Worm (Caenorhabditis elegans): ENCODE data around the gene ZK856.11.

- TF ChIP-seq ama-1 (optimal IDR thresholded peaks at IDR 0.05) (no peak), ztf-4 (tag; optimal IDR thresholded peaks at IDR 0.05) (no peak), fos-1 (tag; optimal IDR thresholded peaks at IDR 0.05) (no peak), snpc-4 (tag; optimal IDR thresholded peaks at IDR 0.05) (no peak), nhr-77 (tag; optimal IDR thresholded peaks at IDR 0.05) (no peak), tbx-2 (tag; optimal IDR thresholded peaks at IDR 0.05) (no peak)
Observed at ce11 chrV:10198386-10198785, 6.4 kb downstream of the ZK856.11 start, which contains the start of gene ZK856.6.
